Fruit fly (Drosophila melanogaster): ENCODE measurements around the gene Ggt-1.
A peak's percentile ranks its signal among the peaks of the same experiment; 100 is the strongest.

The Ggt-1 gene

DNA sequence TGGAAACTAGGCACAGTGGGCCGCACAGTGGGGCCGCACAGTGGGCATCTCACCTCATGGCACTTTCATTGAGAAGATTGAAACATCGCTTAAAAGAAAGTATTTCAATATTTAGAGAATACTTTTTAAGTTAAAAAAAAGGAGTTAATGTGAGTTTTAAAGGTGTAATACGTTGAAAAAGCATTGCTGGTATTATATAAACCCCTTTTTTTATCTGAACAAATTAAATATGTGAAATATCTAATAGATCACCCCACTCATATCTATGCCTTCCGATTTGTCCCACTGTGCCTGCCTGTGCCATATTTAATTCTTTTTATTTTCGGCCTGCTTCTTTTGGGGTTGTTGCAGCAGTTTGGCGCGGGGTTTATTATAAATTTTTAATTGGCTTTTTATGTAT is 21.0 kb upstream of the Ggt-1 start (continued):
- TF ChIP-seq stc (GFP tag; IDR thresholded peaks at IDR 0.05) = no peak
- no peak for TF ChIP-seq CG4282 (GFP tag; optimal IDR thresholded peaks at IDR 0.05)
- TF ChIP-seq CrebB (tag; optimal IDR thresholded peaks at IDR 0.05) = no peak
- TF ChIP-seq CG13894 (tag; optimal IDR thresholded peaks at IDR 0.05) = no peak
- TF ChIP-seq CG8944 (GFP tag; optimal IDR thresholded peaks at IDR 0.05) = no peak
- TF ChIP-seq hkb (optimal IDR thresholded peaks at IDR 0.05) = no peak
- no peak for TF ChIP-seq hkb (GFP tag; IDR thresholded peaks at IDR 0.05)
- no peak for TF ChIP-seq ash1 (GFP tag; optimal IDR thresholded peaks at IDR 0.05)
- TF ChIP-seq amos (GFP tag; IDR thresholded peaks at IDR 0.05; ENCODE audit: partially characterized antibody) = no peak
- TF ChIP-seq CG3065 (GFP tag; optimal IDR thresholded peaks at IDR 0.05) = no peak
- no peak for TF ChIP-seq CG1792 (GFP tag; optimal IDR thresholded peaks at IDR 0.05)
- peak; percentile 18 for TF ChIP-seq D19A (tag; optimal IDR thresholded peaks at IDR 0.05)
- TF ChIP-seq tup (GFP tag; optimal IDR thresholded peaks at IDR 0.05) = no peak
- TF ChIP-seq NfI (GFP tag; optimal IDR thresholded peaks at IDR 0.05) = no peak
- no peak for TF ChIP-seq h (optimal IDR thresholded peaks at IDR 0.05)
- TF ChIP-seq ATbp (GFP tag; optimal IDR thresholded peaks at IDR 0.05) = peak; percentile 60
- TF ChIP-seq CG6175 (GFP tag; IDR thresholded peaks at IDR 0.05) = no peak
- TF ChIP-seq Mad (GFP tag; optimal IDR thresholded peaks at IDR 0.05) = no peak
- no peak for TF ChIP-seq ab (GFP tag; optimal IDR thresholded peaks at IDR 0.05)
- 0 out of 2 replicates have a peak, but pooled peaks have one; percentile 41 for TF ChIP-seq CG17328 (GFP tag; IDR thresholded peaks at IDR 0.05)
- TF ChIP-seq trem (tag; optimal IDR thresholded peaks at IDR 0.05) = no peak
- TF ChIP-seq H15 (GFP tag; IDR thresholded peaks at IDR 0.05) = no peak
- TF ChIP-seq row (GFP tag; IDR thresholded peaks at IDR 0.05) = peak; percentile 53
- peak; percentile 7 for TF ChIP-seq Chrac-16 (GFP tag; optimal IDR thresholded peaks at IDR 0.05)
- no peak for TF ChIP-seq tna (GFP tag; IDR thresholded peaks at IDR 0.05; ENCODE audit: partially characterized antibody)
- TF ChIP-seq dysf (GFP tag; IDR thresholded peaks at IDR 0.05) = 0 out of 3 replicates have a peak, but pooled peaks have one; percentile 34
- no peak for TF ChIP-seq psq (GFP tag; optimal IDR thresholded peaks at IDR 0.05)
- TF ChIP-seq MBD-R2 (GFP tag; IDR thresholded peaks at IDR 0.05) = no peak
- TF ChIP-seq sima (GFP tag; optimal IDR thresholded peaks at IDR 0.05) = no peak
- no peak for TF ChIP-seq CG15601 (tag; optimal IDR thresholded peaks at IDR 0.05)
- no peak for TF ChIP-seq CG6791 (GFP tag; IDR thresholded peaks at IDR 0.05; ENCODE audit: partially characterized antibody)
- TF ChIP-seq HLH54F (GFP tag; optimal IDR thresholded peaks at IDR 0.05) = no peak
- no peak for TF ChIP-seq CG5245 (GFP tag; optimal IDR thresholded peaks at IDR 0.05)
- no peak for TF ChIP-seq Bteb2 (GFP tag; optimal IDR thresholded peaks at IDR 0.05)
- no peak for TF ChIP-seq CG10543 (GFP tag; optimal IDR thresholded peaks at IDR 0.05)
- TF ChIP-seq MESR4 (GFP tag; optimal IDR thresholded peaks at IDR 0.05) = no peak
- TF ChIP-seq Ada2b (GFP tag; IDR thresholded peaks at IDR 0.05) = no peak
- no peak for TF ChIP-seq pnt (GFP tag; optimal IDR thresholded peaks at IDR 0.05)
- TF ChIP-seq CG11398 (GFP tag; optimal IDR thresholded peaks at IDR 0.05) = no peak
- no peak for TF ChIP-seq Adf1 (GFP tag; IDR thresholded peaks at IDR 0.05)
- TF ChIP-seq CG8089 (GFP tag; optimal IDR thresholded peaks at IDR 0.05) = no peak
- peak; percentile 52 for TF ChIP-seq grau (tag; optimal IDR thresholded peaks at IDR 0.05)
- TF ChIP-seq kah (GFP tag; optimal IDR thresholded peaks at IDR 0.05) = no peak
- no peak for TF ChIP-seq CG4328 (GFP tag; optimal IDR thresholded peaks at IDR 0.05)
- TF ChIP-seq esg (GFP tag; conservative IDR thresholded peaks at IDR 0.05) = 0 out of 2 replicates have a peak, but pooled peaks have one; percentile 15
- TF ChIP-seq NFAT (GFP tag; IDR thresholded peaks at IDR 0.05) = no peak
- TF ChIP-seq Tbp (GFP tag; optimal IDR thresholded peaks at IDR 0.05) = no peak
- TF ChIP-seq danr (GFP tag; IDR thresholded peaks at IDR 0.05) = no peak
- no peak for TF ChIP-seq HHEX (GFP tag; optimal IDR thresholded peaks at IDR 0.05)
- TF ChIP-seq CG12391 (tag; optimal IDR thresholded peaks at IDR 0.05) = peak; percentile 42
- no peak for TF ChIP-seq hbn (GFP tag; IDR thresholded peaks at IDR 0.05; ENCODE audit: partially characterized antibody)
- TF ChIP-seq inv (GFP tag; IDR thresholded peaks at IDR 0.05; ENCODE audit: partially characterized antibody) = no peak
- TF ChIP-seq gsb-n (tag; optimal IDR thresholded peaks at IDR 0.05) = peak; percentile 33

All from whole organism, embryonic.